Fruit fly (Drosophila melanogaster): Measurements from ENCODE around the gene Usp47.

The Usp47 gene

dm6 chr3L:5764922-5765843, 12.4 kb downstream of the Usp47 start, which contains the start of gene CG10576 (continued):
- TF ChIP-seq ken (GFP tag; IDR thresholded peaks at IDR 0.05) (no peak), trem (tag; optimal IDR thresholded peaks at IDR 0.05) (peak; percentile 95), Opbp (GFP tag; IDR thresholded peaks at IDR 0.05; ENCODE audit: partially characterized antibody) (0 out of 3 replicates have a peak, but pooled peaks have one; percentile 5), da (GFP tag; optimal IDR thresholded peaks at IDR 0.05) (no peak), phol (tag; optimal IDR thresholded peaks at IDR 0.05) (peak; percentile 96), CG3847 (GFP tag; IDR thresholded peaks at IDR 0.05) (peak; percentile 53), CG16863 (GFP tag; optimal IDR thresholded peaks at IDR 0.05) (peak; percentile 36), Atf-2 (GFP tag; optimal IDR thresholded peaks at IDR 0.05) (no peak), Hsf (GFP tag; optimal IDR thresholded peaks at IDR 0.05) (peak; percentile 9), salm (tag; optimal IDR thresholded peaks at IDR 0.05) (no peak), pita (GFP tag; optimal IDR thresholded peaks at IDR 0.05) (no peak), nmo (GFP tag; optimal IDR thresholded peaks at IDR 0.05) (peak; percentile 68), Six4 (GFP tag; optimal IDR thresholded peaks at IDR 0.05) (no peak), CG33557 (GFP tag; optimal IDR thresholded peaks at IDR 0.05) (peak; percentile 13), Med (GFP tag) (peak; percentile 86), MBD-R2 (GFP tag; IDR thresholded peaks at IDR 0.05) (peak; percentile 31; the same call in 1 of the 2 replicates), ci (GFP tag; IDR thresholded peaks at IDR 0.05) (no peak), D19B (GFP tag; optimal IDR thresholded peaks at IDR 0.05) (no peak), HLH3B (GFP tag; IDR thresholded peaks at IDR 0.05) (no peak), Bteb2 (GFP tag; optimal IDR thresholded peaks at IDR 0.05) (no peak), CG9215 (GFP tag; IDR thresholded peaks at IDR 0.05) (no peak), crp (GFP tag; optimal IDR thresholded peaks at IDR 0.05) (no peak), btn (GFP tag; optimal IDR thresholded peaks at IDR 0.05) (no peak), CG18476 (GFP tag; optimal IDR thresholded peaks at IDR 0.05) (no peak), crc (GFP tag; optimal IDR thresholded peaks at IDR 0.05) (no peak), CG31224 (GFP tag; IDR thresholded peaks at IDR 0.05) (no peak), BEAF-32 (GFP tag; optimal IDR thresholded peaks at IDR 0.05) (peak; percentile 91), NK7.1 (GFP tag; optimal IDR thresholded peaks at IDR 0.05) (no peak), PHDP (tag; optimal IDR thresholded peaks at IDR 0.05) (no peak), lilli (GFP tag; optimal IDR thresholded peaks at IDR 0.05) (peak; percentile 24), CG12659 (GFP tag; optimal IDR thresholded peaks at IDR 0.05) (peak; percentile 79), CG10267 (tag; optimal IDR thresholded peaks at IDR 0.05) (peak; percentile 58), esg (GFP tag; conservative IDR thresholded peaks at IDR 0.05) (no peak), CG1233 (GFP tag; optimal IDR thresholded peaks at IDR 0.05) (no peak), Gug (GFP tag; IDR thresholded peaks at IDR 0.05) (no peak), ase (GFP tag; IDR thresholded peaks at IDR 0.05) (no peak), CG7786 (GFP tag; optimal IDR thresholded peaks at IDR 0.05) (no peak), CG17568 (GFP tag; optimal IDR thresholded peaks at IDR 0.05) (no peak), CG17802 (tag; optimal IDR thresholded peaks at IDR 0.05) (no peak), CG8359 (GFP tag; optimal IDR thresholded peaks at IDR 0.05; ENCODE audit: borderline replicate concordance) (no peak), Pdp1 (GFP tag; optimal IDR thresholded peaks at IDR 0.05) (peak in 1 of 2 experiments; percentile 95), toy (GFP tag; IDR thresholded peaks at IDR 0.05) (no peak), sqz (GFP tag; optimal IDR thresholded peaks at IDR 0.05) (no peak), hbn (GFP tag; IDR thresholded peaks at IDR 0.05; ENCODE audit: partially characterized antibody) (peak; percentile 60; the same call in 1 of the 2 replicates), CG12391 (tag; optimal IDR thresholded peaks at IDR 0.05) (no peak), CG10543 (GFP tag; optimal IDR thresholded peaks at IDR 0.05) (no peak), CG15696 (tag; optimal IDR thresholded peaks at IDR 0.05) (no peak), CHES-1-like (GFP tag; optimal IDR thresholded peaks at IDR 0.05) (peak; percentile 18)

Measured in whole organism, embryonic.